Fruit fly (Drosophila melanogaster) whole organism, embryonic: ENCODE data around the gene eIF3l.
A peak's percentile ranks its signal among the peaks of the same experiment; 100 is the strongest.

ENCODE experiments used
- BEAF-32 ChIP-seq: fragments of 200-800 bp; sonication (Bioruptor generic); optimal IDR thresholded peaks from 3 replicates; lab custom pipeline; 2017; ENCODE audit warnings: missing biosample characterization, missing genetic modification characterization, mild to moderate bottlenecking, moderate library complexity, missing genetic modification reagents
- C15 ChIP-seq: fragments of 200-800 bp; sonication (Bioruptor generic); IDR thresholded peaks from 3 replicates; pipeline ENCODE4 v1.3.6; 2022; ENCODE audit warnings: missing biosample characterization, missing genetic modification characterization
- CG10209 ChIP-seq: fragments of 200-800 bp; sonication (Bioruptor generic); optimal IDR thresholded peaks from 3 replicates; lab custom pipeline; 2017; ENCODE audit warnings: missing biosample characterization, mild to moderate bottlenecking, missing genetic modification characterization, missing genetic modification reagents
- CG10543 ChIP-seq: fragments of 200-800 bp; sonication (Bioruptor generic); optimal IDR thresholded peaks from 3 replicates; lab custom pipeline; 2017; ENCODE audit warnings: missing biosample characterization, mild to moderate bottlenecking, missing genetic modification characterization, moderate library complexity
- CG10565 ChIP-seq: fragments of 200-800 bp; sonication (Bioruptor generic); optimal IDR thresholded peaks from 3 replicates; lab custom pipeline; 2016; ENCODE audit warnings: missing biosample characterization, mild to moderate bottlenecking, missing genetic modification characterization
- CG13287 ChIP-seq: fragments of 200-800 bp; sonication (Bioruptor generic); IDR thresholded peaks from 2 replicates; pipeline ENCODE4 v1.3.6; 2022; ENCODE audit warnings: missing biosample characterization, missing genetic modification characterization; ENCODE audit not compliant: partially characterized antibody
- CG13296 ChIP-seq: fragments of 200-800 bp; sonication (Bioruptor generic); optimal IDR thresholded peaks from 3 replicates; lab custom pipeline; 2018; ENCODE audit warnings: missing biosample characterization, mild to moderate bottlenecking, missing genetic modification characterization
- CG14860 ChIP-seq: fragments of 200-800 bp; sonication (Bioruptor generic); IDR thresholded peaks from 3 replicates; pipeline ENCODE4 v1.3.6; 2022; ENCODE audit warnings: missing biosample characterization, missing genetic modification characterization; ENCODE audit not compliant: partially characterized antibody
- CG16863 ChIP-seq: fragments of 200-800 bp; sonication (Bioruptor generic); optimal IDR thresholded peaks from 3 replicates; lab custom pipeline; 2016; ENCODE audit warnings: missing biosample characterization, missing genetic modification characterization
- CG18619 ChIP-seq: fragments of 200-800 bp; sonication (Bioruptor generic); optimal IDR thresholded peaks from 3 replicates; lab custom pipeline; 2017; ENCODE audit warnings: missing biosample characterization, mild to moderate bottlenecking, missing genetic modification characterization
- CG2678 ChIP-seq: fragments of 200-800 bp; sonication (Bioruptor generic); optimal IDR thresholded peaks from 3 replicates; lab custom pipeline; 2019; ENCODE audit warnings: missing biosample characterization, mild to moderate bottlenecking, missing genetic modification characterization, moderate library complexity
- CG31388 ChIP-seq: fragments of 200-800 bp; sonication (Bioruptor generic); optimal IDR thresholded peaks from 2 replicates; lab custom pipeline; 2016; ENCODE audit warnings: missing biosample characterization, missing genetic modification characterization
- CG34422 ChIP-seq: fragments of 200-800 bp; sonication (Bioruptor generic); IDR thresholded peaks from 3 replicates; pipeline ENCODE4 v1.3.6; 2022; ENCODE audit warnings: missing biosample characterization, missing genetic modification characterization
- CG4328 ChIP-seq: fragments of 200-800 bp; sonication (Bioruptor generic); optimal IDR thresholded peaks from 3 replicates; lab custom pipeline; 2017; ENCODE audit warnings: missing biosample characterization, missing genetic modification reagents, missing genetic modification characterization
- CG4617 ChIP-seq: fragments of 200-800 bp; sonication (Bioruptor generic); optimal IDR thresholded peaks from 3 replicates; lab custom pipeline; 2016; ENCODE audit warnings: missing biosample characterization, missing genetic modification characterization, borderline replicate concordance
- CG6689 ChIP-seq: fragments of 200-800 bp; sonication (Bioruptor generic); IDR thresholded peaks from 2 replicates; pipeline ENCODE4 v1.3.6; 2022; ENCODE audit warnings: missing biosample characterization, missing genetic modification characterization
- CG7357 ChIP-seq: fragments of 200-800 bp; sonication (Bioruptor generic); IDR thresholded peaks from 3 replicates; pipeline ENCODE4 v1.3.6; 2022; ENCODE audit warnings: missing biosample characterization, missing genetic modification characterization
- CG9215 ChIP-seq: fragments of 200-800 bp; sonication (Bioruptor generic); IDR thresholded peaks from 2 replicates; pipeline ENCODE4 v1.3.6; 2022; ENCODE audit warnings: missing biosample characterization, missing genetic modification characterization
- CG9437 ChIP-seq: fragments of 200-800 bp; sonication (Bioruptor generic); optimal IDR thresholded peaks from 2 replicates; lab custom pipeline; 2018; ENCODE audit warnings: missing biosample characterization, mild to moderate bottlenecking, missing genetic modification characterization
- CG9727 ChIP-seq: fragments of 200-800 bp; sonication (Bioruptor generic); optimal IDR thresholded peaks from 3 replicates; lab custom pipeline; 2017; ENCODE audit warnings: missing biosample characterization, mild to moderate bottlenecking, missing genetic modification characterization
- D19A ChIP-seq: fragments of 200-800 bp; optimal IDR thresholded peaks from 3 replicates; lab custom pipeline; 2019; ENCODE audit warnings: missing biosample characterization, mild to moderate bottlenecking, missing genetic modification characterization, moderate library complexity
- Dll ChIP-seq: fragments of 200-800 bp; sonication (Bioruptor generic); IDR thresholded peaks from 4 replicates; pipeline ENCODE4 v1.3.6; 2022; ENCODE audit warnings: missing biosample characterization, missing genetic modification characterization; ENCODE audit not compliant: partially characterized antibody
- Dp ChIP-seq: fragments of 200-800 bp; sonication (Bioruptor generic); optimal IDR thresholded peaks from 2 replicates; lab custom pipeline; 2018; ENCODE audit warnings: missing biosample characterization, mild to moderate bottlenecking, missing genetic modification characterization, moderate library complexity
- Ets65A ChIP-seq: fragments of 200-800 bp; sonication (Bioruptor generic); peaks from one replicate; lab custom pipeline; 2016; ENCODE audit warnings: missing biosample characterization, missing genetic modification characterization
- H2.0 ChIP-seq: fragments of 200-800 bp; sonication (Bioruptor generic); IDR thresholded peaks from 2 replicates; pipeline ENCODE4 v1.3.6; 2022; ENCODE audit warnings: missing biosample characterization, missing genetic modification characterization
- Lim3 ChIP-seq: fragments of 200-800 bp; sonication (Bioruptor generic); IDR thresholded peaks from 2 replicates; pipeline ENCODE4 v1.3.6; 2022; ENCODE audit warnings: missing biosample characterization, missing genetic modification characterization
- MBD-R2 ChIP-seq: fragments of 200-800 bp; sonication (Bioruptor generic); IDR thresholded peaks from 2 replicates; pipeline ENCODE4 v1.3.6; 2022; ENCODE audit warnings: missing biosample characterization, missing genetic modification characterization
- Med ChIP-seq: fragments of 200-800 bp; sonication (Bioruptor generic); peaks from one replicate; lab custom pipeline; 2016; ENCODE audit warnings: missing biosample characterization, missing genetic modification characterization, mild to moderate bottlenecking, inconsistent platforms, moderate library complexity
- Mes4 ChIP-seq: fragments of 200-800 bp; sonication (Bioruptor generic); optimal IDR thresholded peaks from 2 replicates; lab custom pipeline; 2016; ENCODE audit warnings: missing biosample characterization, missing genetic modification characterization
- Myb ChIP-seq: fragments of 200-800 bp; sonication (Bioruptor generic); optimal IDR thresholded peaks from 2 replicates; lab custom pipeline; 2016; ENCODE audit warnings: missing biosample characterization, missing genetic modification characterization
- NC2β ChIP-seq: fragments of 200-800 bp; sonication (Bioruptor generic); optimal IDR thresholded peaks from 2 replicates; lab custom pipeline; 2016; ENCODE audit warnings: missing biosample characterization, missing genetic modification characterization
- Stat92E ChIP-seq, 3 experiments: fragments of >200 bp in 2 of 3; fragments of 200-800 bp in 1 of 3; sonication (Bioruptor generic) in 1 of 3; optimal IDR thresholded peaks; 2 replicates each; lab custom pipeline; 2017 to 2019; ENCODE audit warnings: missing biosample characterization in 3 of 3, missing genetic modification characterization in 3 of 3, mild to moderate bottlenecking in 1 of 3, moderate library complexity in 1 of 3
- Xrp1 ChIP-seq: fragments of 200-800 bp; sonication (Bioruptor generic); IDR thresholded peaks from 2 replicates; pipeline ENCODE4 v1.3.6; 2022; ENCODE audit warnings: missing biosample characterization, missing genetic modification characterization
- ash1 ChIP-seq: fragments of 200-800 bp; sonication (Bioruptor generic); optimal IDR thresholded peaks from 2 replicates; lab custom pipeline; 2018; ENCODE audit warnings: missing biosample characterization, mild to moderate bottlenecking, missing genetic modification characterization
- caup ChIP-seq: fragments of 200-800 bp; sonication (Bioruptor generic); optimal IDR thresholded peaks from 3 replicates; lab custom pipeline; 2017; ENCODE audit warnings: missing biosample characterization, mild to moderate bottlenecking, missing genetic modification characterization, moderate library complexity; ENCODE audit not compliant: severe bottlenecking
- croc ChIP-seq: fragments of 200-800 bp; sonication (Bioruptor generic); conservative IDR thresholded peaks from 3 replicates; pipeline ENCODE4 v1.3.6; 2022; ENCODE audit warnings: missing biosample characterization, missing genetic modification characterization
- fd96Cb ChIP-seq: fragments of 200-800 bp; sonication (Bioruptor generic); optimal IDR thresholded peaks from 2 replicates; lab custom pipeline; 2018; ENCODE audit warnings: missing biosample characterization, mild to moderate bottlenecking, missing genetic modification characterization, moderate library complexity
- gfzf ChIP-seq: fragments of 200-800 bp; sonication (Bioruptor generic); optimal IDR thresholded peaks from 2 replicates; lab custom pipeline; 2016; ENCODE audit warnings: missing biosample characterization, mild to moderate bottlenecking, missing genetic modification characterization, moderate library complexity
- nerfin-1 ChIP-seq: fragments of 200-800 bp; sonication (Bioruptor generic); optimal IDR thresholded peaks from 3 replicates; lab custom pipeline; 2019; ENCODE audit warnings: missing biosample characterization, mild to moderate bottlenecking, missing genetic modification characterization, moderate library complexity
- p53 ChIP-seq: fragments of 200-800 bp; sonication (Bioruptor generic); optimal IDR thresholded peaks from 2 replicates; lab custom pipeline; 2016; ENCODE audit warnings: missing biosample characterization, missing genetic modification characterization
- pho ChIP-seq: fragments of 200-800 bp; sonication (Bioruptor generic); optimal IDR thresholded peaks from 2 replicates; lab custom pipeline; 2016; ENCODE audit warnings: missing biosample characterization, missing genetic modification characterization
- pros ChIP-seq: fragments of 200-800 bp; sonication (Bioruptor generic); optimal IDR thresholded peaks from 3 replicates; lab custom pipeline; 2019; ENCODE audit warnings: missing biosample characterization, mild to moderate bottlenecking, missing genetic modification characterization, moderate library complexity
- pzg ChIP-seq: fragments of 200-800 bp; sonication (Bioruptor generic); optimal IDR thresholded peaks from 3 replicates; lab custom pipeline; 2018; ENCODE audit warnings: missing biosample characterization, mild to moderate bottlenecking, missing genetic modification characterization, moderate library complexity
- sc ChIP-seq, 3 experiments: fragments of >200 bp in 2 of 3; fragments of 200-800 bp in 1 of 3; sonication (Bioruptor generic) in 1 of 3; optimal IDR thresholded peaks; 2 replicates in 2 of 3; 3 replicates in 1 of 3; lab custom pipeline; 2017; ENCODE audit warnings: mild to moderate bottlenecking in 1 of 3, missing biosample characterization in 1 of 3, missing genetic modification characterization in 1 of 3, missing genetic modification reagents in 1 of 3
- tin ChIP-seq: fragments of 200-800 bp; sonication (Bioruptor generic); optimal IDR thresholded peaks from 3 replicates; lab custom pipeline; 2016; ENCODE audit warnings: missing biosample characterization, missing genetic modification characterization

eIF3l gene

DNA sequence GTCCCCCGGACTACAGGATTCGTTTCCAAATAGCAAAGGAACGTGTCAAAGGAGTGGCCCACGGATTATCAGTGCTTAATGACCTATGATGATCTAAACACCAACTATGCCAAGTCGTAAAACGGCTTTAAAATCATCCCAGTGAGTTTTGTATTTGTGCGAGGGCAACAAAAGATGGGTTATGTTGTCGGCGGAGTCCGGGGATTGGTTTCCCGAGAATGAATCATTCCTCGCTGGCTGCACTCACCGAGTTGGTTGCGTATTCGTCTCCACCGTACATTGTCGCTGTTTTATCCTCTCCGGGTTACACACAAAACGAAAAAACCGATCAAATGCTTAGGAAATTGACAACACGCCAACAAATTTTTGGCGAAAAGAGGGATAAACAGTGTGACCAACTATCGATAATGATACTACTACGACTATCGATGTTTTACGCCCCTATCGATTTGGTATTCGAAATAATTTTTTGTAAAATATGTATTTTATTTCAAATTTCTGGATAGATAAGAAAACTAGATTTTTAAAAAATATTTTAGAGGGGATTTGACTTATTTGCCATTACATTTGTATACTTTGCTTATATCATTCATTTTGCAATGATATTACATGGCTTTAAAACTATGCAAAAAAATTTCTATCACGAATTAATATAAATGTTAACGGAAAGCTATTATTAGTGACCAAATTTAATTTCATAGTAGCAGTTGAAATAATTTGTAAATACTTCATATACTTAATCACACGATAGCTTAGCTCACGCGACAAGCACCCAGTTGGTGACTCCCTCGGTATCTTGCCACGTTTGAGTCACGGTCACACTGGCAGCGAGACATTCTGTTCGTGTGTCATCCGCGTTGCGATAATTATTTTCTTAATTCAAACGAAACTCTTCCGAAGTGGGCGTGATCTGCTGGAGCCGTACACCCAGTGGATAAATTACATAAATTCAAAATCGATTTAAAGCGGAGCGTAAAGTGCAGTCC lies at the start of gene eIF3l, which contains the start of gene Nrx-IV (continued):
- TF ChIP-seq CG14860 (GFP tag; lab: Robert Waterston, UW) (peak; percentile 48; the same call in 1 of the 3 replicates), croc (GFP tag; lab: Robert Waterston, UW) (no peak), fd96Cb (tag; lab: Kevin White, UChicago) (no peak), pzg (GFP tag; lab: Kevin White, UChicago) (peak; percentile 61), CG10543 (GFP tag; lab: Kevin White, UChicago) (no peak), CG10565 (GFP tag; lab: Kevin White, UChicago) (no peak), Lim3 (GFP tag; lab: Robert Waterston, UW) (no peak), Stat92E (GFP tag; optimal IDR thresholded peaks at IDR 0.05; lab: Kevin White, UChicago) (no peak), caup (GFP tag; lab: Kevin White, UChicago) (no peak), pho (GFP tag; lab: Kevin White, UChicago) (no peak)

DNA sequence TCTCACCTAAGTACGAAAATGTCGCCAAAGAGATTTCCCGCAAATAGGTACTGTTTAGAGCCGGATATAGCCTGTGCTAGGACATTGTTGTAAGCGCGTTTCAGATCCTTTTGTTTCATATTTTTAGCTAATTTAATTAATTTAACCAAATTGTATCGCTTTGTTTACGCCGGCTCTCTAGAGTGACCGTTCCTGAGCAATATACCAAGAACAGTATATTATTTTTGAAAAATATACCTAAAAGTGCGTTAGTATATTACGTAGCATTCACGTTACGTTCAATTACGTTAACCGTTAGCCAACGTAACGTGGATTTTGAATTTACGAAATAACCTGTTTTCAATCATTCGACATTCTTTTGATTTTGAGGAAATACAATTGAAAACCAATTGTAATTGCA lies 47.6 kb upstream of the eIF3l start, which contains the start of gene thoc6:
Gene thoc6 (minus strand): TSS at position 204 of the 400 bp plus-strand sequence.
- TF ChIP-seq Lim3 (GFP tag; lab: Robert Waterston, UW) (no peak), CG34422 (GFP tag; lab: Robert Waterston, UW) (peak; percentile 19; the same call in 1 of the 3 replicates), Xrp1 (GFP tag; lab: Robert Waterston, UW) (no peak), gfzf (GFP tag; lab: Kevin White, UChicago) (peak; percentile 75), CG4617 (GFP tag; lab: Kevin White, UChicago) (peak; percentile 7), Myb (GFP tag; lab: Kevin White, UChicago) (peak; percentile 91), CG9727 (no peak), sc (optimal IDR thresholded peaks at IDR 0.05; lab: Kevin White, UChicago) (no peak), sc (GFP tag; optimal IDR thresholded peaks at IDR 0.05; lab: Kevin White, UChicago) (no peak), CG9215 (GFP tag; lab: Robert Waterston, UW) (no peak), CG13296 (GFP tag; lab: Kevin White, UChicago) (no peak), Mes4 (no peak), CG14860 (GFP tag; lab: Robert Waterston, UW) (no peak), tin (GFP tag; lab: Kevin White, UChicago) (no peak), ash1 (GFP tag; lab: Kevin White, UChicago) (no peak), CG6689 (GFP tag; lab: Robert Waterston, UW) (no peak), Med (GFP tag; lab: Kevin White, UChicago) (no peak), CG7357 (GFP tag; lab: Robert Waterston, UW) (no peak), pros (GFP tag; lab: Kevin White, UChicago) (no peak), BEAF-32 (GFP tag; lab: Kevin White, UChicago) (peak; percentile 21), CG31388 (GFP tag; lab: Kevin White, UChicago) (no peak), CG18619 (GFP tag; lab: Kevin White, UChicago) (no peak), MBD-R2 (GFP tag; lab: Robert Waterston, UW) (peak; percentile 77), CG13287 (GFP tag; lab: Robert Waterston, UW) (peak; percentile 30; the same call in 1 of the 2 replicates), C15 (no peak), D19A (tag; lab: Kevin White, UChicago) (no peak), Dll (GFP tag; lab: Robert Waterston, UW) (0 out of 4 replicates have a peak, but pooled peaks have one; percentile 25), nerfin-1 (no peak), CG16863 (GFP tag; lab: Kevin White, UChicago) (no peak), NC2β (no peak), Dp (GFP tag; lab: Kevin White, UChicago) (peak; percentile 54), CG2678 (tag; lab: Kevin White, UChicago) (no peak), CG4328 (GFP tag; lab: Kevin White, UChicago) (no peak), H2.0 (GFP tag; lab: Robert Waterston, UW) (no peak), Ets65A (peak; percentile 44), p53 (no peak), CG9437 (GFP tag; lab: Kevin White, UChicago) (peak; percentile 99), CG10209 (GFP tag; lab: Kevin White, UChicago) (no peak), pzg (GFP tag; lab: Kevin White, UChicago) (peak; percentile 58)
